Fruit fly (Drosophila melanogaster): ENCODE data around the gene CG13088.

Gene CG13088

DNA sequence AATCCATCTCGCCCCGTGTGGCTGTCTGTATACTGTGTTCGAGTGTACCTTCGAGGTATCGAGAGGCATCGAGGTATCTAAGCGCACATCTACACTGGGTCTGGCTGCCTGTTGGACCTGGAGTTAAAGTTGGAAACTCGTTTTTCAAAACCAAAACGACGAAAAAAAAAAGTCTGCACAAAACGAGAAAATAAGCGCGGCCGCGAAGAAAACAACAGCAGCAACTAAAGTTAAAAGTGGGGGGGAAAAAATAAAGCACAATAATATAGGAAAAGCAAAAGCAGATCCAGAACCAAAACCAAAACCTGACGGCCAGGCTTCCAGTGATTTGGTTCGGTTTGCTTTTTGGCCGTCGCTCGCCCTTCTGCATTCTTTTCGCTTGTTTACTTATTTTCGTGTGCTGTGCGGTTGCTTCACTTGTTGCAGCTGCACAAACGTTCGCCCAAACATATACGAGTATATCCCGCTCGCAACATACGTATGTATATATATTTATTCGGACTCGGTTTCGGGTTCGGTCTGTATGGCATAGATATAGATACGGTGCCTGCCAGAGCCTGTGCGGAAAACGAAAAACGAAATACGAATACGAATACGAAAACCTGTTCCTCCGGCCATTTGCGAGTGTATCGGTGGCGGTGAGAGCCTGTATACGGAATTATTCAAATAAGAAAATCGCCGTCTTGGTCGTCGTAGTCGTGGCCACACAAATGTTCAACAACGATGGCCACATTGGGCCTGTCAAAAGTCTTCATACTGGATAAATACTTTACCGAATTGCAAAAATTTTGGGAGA, 9.7 kb upstream of the CG13088 start:
- TF ChIP-seq CG17801 (GFP tag; optimal IDR thresholded peaks at IDR 0.05; ENCODE audit: partially characterized antibody) = no peak

DNA sequence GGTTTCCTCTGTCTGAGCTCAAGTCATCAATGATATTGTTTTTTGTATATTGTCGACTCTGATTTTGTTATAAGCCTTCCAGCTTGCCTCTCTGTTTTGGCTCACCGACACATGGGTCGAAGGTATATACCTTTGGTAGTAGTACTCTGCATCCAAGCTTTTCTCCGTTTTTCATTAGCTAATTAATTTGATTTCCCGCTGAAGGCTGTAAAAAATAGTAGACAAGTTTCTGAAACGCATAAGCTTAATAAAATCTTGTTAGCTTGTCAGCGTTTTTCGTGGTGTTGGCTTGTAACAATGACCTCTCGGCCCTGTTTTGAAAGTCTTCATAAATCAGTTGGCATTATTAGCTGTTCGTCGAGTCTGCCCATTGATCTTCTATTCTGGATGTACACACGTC, 8.0 kb upstream of the CG13088 start:
- no peak for TF ChIP-seq CG17801 (GFP tag; optimal IDR thresholded peaks at IDR 0.05; ENCODE audit: partially characterized antibody)

DNA sequence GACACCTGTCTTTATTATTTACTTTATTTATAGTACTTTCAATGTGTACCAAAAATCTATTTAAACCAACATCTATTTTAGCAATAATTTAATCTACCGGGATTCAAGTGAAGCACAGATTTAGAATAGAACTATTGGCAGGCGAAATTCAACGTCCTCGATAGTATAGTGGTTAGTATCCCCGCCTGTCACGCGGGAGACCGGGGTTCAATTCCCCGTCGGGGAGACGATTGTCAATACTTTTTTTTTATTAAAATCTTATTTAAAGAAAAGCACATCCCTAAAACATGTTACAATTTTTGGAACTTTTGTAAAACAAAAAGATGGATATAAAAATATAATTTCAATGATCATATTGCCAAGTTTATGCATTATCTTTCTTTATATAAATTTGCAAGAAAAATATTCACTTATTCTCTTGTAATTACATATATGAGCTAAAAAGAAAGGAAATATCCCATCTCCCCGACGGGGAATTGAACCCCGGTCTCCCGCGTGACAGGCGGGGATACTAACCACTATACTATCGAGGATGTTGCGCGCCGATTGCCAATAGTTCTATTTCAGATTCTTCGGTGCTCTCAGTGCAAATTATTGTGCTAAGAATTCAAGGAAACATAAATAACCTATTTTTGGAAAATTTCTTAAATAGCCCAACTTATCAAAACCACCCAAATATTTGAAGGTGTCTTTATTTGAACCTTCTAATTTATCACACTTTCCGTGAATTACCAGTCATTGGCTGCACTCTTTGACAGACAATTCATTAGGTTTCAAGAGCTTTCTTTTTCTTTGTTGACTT, 7.0 kb upstream of the CG13088 start, which contains the start of gene CG43796:
CG43796 (plus strand) TSS at position 752 of the 802 bp plus-strand sequence.
- TF ChIP-seq CG17801 (GFP tag; optimal IDR thresholded peaks at IDR 0.05; ENCODE audit: partially characterized antibody) = no peak

DNA sequence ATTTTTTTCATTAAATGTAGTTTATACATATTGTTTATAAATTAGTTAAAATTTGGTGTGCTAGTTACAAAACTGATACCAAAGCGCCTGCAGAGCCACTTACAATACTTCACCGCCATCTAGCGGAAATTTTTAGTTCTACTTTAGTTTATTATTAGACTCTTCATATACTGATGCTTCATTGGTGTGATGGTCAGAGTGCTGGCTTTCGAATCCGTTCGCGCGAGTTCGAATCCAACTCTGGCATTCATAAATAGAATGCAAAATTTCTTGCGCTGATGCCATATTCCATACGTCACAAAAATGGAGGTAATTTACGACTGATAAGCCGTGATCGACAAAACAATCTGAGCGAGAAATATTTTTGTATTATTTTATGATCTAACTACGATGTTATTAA, 3.2 kb upstream of the CG13088 start:
- peak; percentile 60 for TF ChIP-seq CG17801 (GFP tag; optimal IDR thresholded peaks at IDR 0.05; ENCODE audit: partially characterized antibody)

DNA sequence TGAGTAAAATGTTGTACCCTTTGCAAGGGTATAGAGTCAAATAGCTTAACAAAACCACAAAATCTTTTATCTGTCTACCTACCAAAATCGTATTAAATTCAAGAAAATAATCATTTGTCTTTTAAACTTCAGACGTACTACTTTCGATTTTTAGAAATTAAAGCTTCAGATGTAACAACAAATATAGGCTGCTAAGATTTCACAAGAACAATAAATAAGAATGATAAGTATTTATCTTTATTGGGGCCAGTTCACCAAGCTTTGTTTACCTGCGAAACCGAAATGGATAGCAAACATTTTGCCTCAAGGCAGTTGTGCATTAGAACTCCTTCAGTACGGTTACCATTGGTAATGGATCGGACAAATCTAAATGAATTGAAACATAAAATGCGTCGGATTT, 1.7 kb downstream of the CG13088 start, which contains the start of gene CG43400:
CG43400 (plus strand) TSS at position 301 of the 400 bp plus-strand sequence.
- TF ChIP-seq CG17801 (GFP tag; optimal IDR thresholded peaks at IDR 0.05; ENCODE audit: partially characterized antibody) = no peak

DNA sequence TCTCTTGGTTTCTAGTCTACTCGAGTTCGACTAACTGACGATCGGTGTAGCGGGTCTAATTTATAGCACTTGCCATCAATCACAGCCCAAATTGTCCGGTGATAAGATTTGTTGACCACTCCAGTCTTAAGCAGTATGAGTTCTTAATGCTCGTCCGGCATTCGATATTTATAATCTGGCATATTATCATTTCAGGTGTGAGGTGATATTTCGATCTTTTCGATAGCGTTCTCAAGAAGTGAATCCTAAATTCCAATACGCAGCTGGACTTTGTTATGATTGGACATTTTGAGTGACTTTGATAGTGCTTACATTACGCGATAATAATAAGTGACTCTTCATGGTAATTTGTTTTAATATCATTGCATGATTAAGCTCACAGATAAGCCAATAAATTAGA, 7.5 kb downstream of the CG13088 start, which contains the start of gene Bace:
Bace (minus strand) TSS at position 39 of the 400 bp plus-strand sequence.
- TF ChIP-seq CG17801 (GFP tag; optimal IDR thresholded peaks at IDR 0.05; ENCODE audit: partially characterized antibody) = no peak

DNA sequence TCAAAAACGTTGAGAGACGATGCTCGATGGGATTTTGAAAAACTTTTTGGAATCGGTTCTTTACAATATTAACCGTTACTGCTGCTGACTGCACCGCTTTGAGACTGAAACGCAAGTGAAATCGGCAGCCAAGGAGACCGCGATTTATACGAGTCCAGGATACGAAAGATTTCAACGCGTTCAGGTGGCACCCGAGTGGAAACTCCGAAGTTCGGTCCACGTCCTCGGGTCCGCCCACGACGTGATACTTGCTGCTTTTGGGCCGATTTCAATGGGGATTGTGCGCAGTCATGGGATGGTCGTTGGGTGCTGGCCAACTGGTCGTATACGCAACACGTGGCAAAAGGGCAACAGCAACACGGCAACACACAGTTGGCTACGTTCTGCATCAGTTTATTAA, 17.9 kb downstream of the CG13088 start, which contains the start of gene Dh31:
Dh31 (minus strand) TSS at position 117 of the 400 bp plus-strand sequence.
- no peak for TF ChIP-seq CG17801 (GFP tag; optimal IDR thresholded peaks at IDR 0.05; ENCODE audit: partially characterized antibody)

DNA sequence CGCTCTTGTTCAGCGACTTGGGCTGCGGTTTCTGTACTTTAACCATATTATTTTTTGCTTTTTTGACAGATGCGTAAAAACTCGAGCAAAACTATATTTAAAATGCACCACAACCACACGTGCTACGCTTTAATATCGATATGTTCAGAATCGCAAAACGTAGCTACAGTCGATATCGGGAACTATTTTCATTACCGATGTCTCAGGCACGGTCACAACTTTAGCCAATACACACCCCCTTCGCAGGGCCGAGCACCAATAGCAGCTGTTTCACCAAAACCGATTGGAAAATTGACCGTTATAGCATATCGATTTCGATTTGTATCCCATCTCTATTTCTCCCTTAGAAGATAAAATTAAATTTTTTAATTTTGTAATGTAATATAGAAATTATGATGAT, 22.9 kb downstream of the CG13088 start, which contains the start of gene CG13096:
CG13096 (minus strand) TSS at position 144 of the 400 bp plus-strand sequence.
- no peak for TF ChIP-seq CG17801 (GFP tag; optimal IDR thresholded peaks at IDR 0.05; ENCODE audit: partially characterized antibody)

DNA sequence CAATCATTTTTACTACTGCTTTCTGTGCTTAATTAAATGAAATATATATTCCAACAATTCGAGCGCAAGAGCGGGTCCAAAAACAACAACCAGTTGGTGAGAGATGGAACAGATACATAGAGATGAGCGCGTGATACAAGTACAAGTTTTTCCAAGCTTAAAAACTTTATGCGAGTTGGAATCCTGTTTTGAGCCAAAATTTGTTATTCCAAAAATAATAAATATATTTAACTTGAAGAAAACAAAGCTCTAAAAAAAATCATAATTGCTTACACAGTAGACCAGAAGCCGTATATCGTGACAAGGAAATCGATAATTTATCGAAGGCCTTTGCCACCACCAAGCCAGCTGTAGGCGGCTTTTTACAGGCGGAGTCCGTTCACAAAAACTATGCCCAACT, 26.0 kb downstream of the CG13088 start, which contains the start of the genes CG13097 and PIG-U:
CG13097 (minus strand) TSS at position 121 of the 400 bp plus-strand sequence.
PIG-U (plus strand) TSS at position 349 of the 400 bp plus-strand sequence.
- TF ChIP-seq CG17801 (GFP tag; optimal IDR thresholded peaks at IDR 0.05; ENCODE audit: partially characterized antibody) = peak; percentile 91

DNA sequence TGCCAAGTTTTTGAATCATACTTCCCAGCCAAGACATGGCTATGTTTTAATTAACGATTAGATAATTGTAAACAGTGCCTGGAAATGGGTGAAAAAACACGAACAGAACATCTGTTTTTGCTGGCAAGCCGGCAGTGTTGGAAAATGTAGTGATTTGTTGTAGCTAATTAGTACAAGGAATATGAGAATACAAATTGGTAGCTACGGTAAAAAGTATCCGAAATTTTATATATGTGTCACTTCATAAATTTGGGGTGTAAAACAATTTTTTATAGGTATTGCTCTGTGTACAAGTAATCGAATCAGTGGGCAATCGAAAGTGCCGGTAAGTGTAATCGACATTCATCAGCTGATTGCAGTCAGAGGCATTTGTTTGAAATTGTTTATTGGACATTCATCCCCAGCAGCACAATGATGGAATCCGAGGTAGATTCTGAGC, 28.5 kb downstream of the CG13088 start, which contains the start of the genes mRpL51 and Uba4:
mRpL51 (minus strand) TSS at position 125 of the 439 bp plus-strand sequence.
Uba4 (plus strand) TSS at position 156 of the 439 bp plus-strand sequence.
- peak; percentile 53 for TF ChIP-seq CG17801 (GFP tag; optimal IDR thresholded peaks at IDR 0.05; ENCODE audit: partially characterized antibody)

DNA sequence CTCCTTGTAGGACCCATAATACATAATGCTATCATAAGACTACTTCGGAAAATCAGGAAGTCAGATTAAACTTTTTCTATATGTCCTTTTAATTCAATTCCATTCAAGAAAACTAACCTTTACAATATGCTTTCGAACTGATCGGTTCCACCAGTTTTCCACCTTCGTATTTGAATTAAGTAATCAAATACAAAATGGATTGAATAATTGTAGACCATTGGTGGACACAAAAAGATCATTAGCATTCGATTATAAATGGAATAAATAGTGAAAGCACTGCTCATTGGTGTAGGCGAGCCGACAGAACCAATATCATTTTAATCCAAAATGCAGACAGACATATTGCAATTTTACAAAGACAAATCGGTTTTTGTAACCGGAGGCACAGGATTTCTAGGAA, 30.6 kb downstream of the CG13088 start, which contains the start of gene Sgp:
Sgp (plus strand) TSS at position 301 of the 400 bp plus-strand sequence.
- TF ChIP-seq CG17801 (GFP tag; optimal IDR thresholded peaks at IDR 0.05; ENCODE audit: partially characterized antibody) = no peak

DNA sequence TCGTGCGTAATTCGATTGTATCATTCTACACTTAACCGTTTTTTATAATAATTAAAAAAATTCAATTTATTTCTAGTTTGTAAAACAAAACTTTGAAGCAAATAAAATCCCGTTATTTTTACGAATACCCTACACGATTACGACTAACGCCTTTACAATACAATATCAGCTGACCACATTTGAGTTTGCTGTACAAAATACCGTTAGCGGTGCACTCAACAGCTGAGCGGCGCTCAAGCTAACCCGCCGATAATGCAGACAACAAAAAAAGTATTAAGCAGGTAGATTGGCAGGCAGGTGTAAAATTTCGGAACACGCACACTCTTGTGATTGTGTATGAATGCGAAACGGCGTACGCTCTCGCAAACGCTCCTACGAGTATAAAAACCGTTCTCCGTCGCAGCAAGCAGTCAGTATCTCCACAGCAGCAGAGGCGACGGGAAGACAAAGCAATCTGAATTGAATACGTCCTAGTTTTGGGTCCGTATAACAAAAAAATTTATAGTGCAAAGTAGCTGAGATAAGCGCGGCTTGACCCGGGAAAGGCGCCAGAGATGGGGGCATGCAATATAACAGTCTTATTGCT, 33.0 kb downstream of the CG13088 start, which contains the start of gene Acer:
Acer (plus strand) TSS at position 210 of the 586 bp plus-strand sequence.
- TF ChIP-seq CG17801 (GFP tag; optimal IDR thresholded peaks at IDR 0.05; ENCODE audit: partially characterized antibody) = peak; percentile 46

DNA sequence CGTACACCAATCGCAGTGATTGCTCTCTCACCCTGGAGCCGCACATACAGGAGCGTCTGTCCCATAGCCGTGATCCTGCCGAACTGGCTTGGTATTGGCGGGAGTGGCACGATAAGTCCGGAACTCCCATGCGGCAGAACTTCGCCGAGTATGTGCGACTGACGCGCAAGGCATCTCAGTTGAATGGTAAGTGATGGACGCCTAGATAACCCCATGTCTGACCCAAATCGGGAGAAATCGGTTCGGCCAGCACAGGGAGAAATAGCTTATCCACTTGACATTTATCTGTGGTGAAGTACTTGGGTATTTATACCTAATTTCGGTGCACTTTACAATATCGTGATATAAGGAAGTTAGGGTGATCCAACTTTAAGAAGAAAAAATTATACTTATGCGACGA, 34.0 kb downstream of the CG13088 start:
- no peak for TF ChIP-seq CG17801 (GFP tag; optimal IDR thresholded peaks at IDR 0.05; ENCODE audit: partially characterized antibody)

DNA sequence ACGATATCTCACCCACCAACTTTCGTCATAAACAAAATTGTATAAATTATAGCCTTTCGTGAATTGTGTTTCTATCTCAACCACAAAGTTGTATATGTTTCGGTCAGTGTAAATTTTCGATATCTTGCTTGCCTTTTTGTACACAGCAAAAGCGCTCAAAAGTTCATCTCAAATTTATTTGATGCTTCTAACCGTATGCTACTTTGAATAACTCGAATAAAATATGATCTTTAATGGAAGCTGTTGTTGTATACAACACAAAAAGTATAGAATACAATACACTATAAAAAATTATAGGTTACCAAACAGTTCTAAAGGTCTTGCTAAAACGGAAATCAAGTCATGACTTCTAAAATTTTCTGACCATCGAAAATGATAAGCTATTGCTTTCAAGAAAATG, 36.2 kb downstream of the CG13088 start:
- no peak for TF ChIP-seq CG17801 (GFP tag; optimal IDR thresholded peaks at IDR 0.05; ENCODE audit: partially characterized antibody)

All from ovary, adult (tissue).